Worm (Caenorhabditis elegans): Measurements from ENCODE around the gene his-35.

The his-35 gene

DNA sequence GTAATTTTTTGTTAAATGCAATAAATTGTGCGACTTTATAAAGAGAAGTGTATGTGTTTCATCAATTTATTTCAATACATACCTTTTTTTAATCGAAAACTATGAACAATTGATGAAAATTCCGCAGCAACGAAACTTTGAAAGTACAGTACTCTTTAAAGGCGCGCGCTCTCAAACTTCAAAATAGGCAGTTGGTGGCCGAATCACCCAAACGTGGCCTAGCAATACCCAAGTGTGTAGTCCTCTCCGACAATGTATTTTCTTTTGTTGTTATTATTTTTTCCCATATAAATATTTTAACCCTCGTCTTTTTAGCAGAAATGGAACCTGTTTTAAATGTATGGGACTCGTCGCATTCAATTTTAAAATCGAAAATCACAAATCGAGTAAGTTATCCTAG, 8.6 kb downstream of the his-35 start, which contains the start of gene C50F4.4 (continued):
- TF ChIP-seq hsf-1 (GFP tag; IDR thresholded peaks at IDR 0.05) (no peak), ceh-27 (GFP tag; optimal IDR thresholded peaks at IDR 0.05) (peak; percentile 43), attf-6 (GFP tag; IDR thresholded peaks at IDR 0.05) (peak; percentile 57), ZK185.1 (tag; optimal IDR thresholded peaks at IDR 0.05; ENCODE audit: poor library complexity, severe bottlenecking) (peak; percentile 69), rcor-1 (GFP tag; IDR thresholded peaks at IDR 0.05) (peak; percentile 43), cebp-1 (GFP tag; IDR thresholded peaks at IDR 0.05) (peak; percentile 34; the same call in 1 of the 2 replicates), cebp-1 (tag; optimal IDR thresholded peaks at IDR 0.05) (no peak)

DNA sequence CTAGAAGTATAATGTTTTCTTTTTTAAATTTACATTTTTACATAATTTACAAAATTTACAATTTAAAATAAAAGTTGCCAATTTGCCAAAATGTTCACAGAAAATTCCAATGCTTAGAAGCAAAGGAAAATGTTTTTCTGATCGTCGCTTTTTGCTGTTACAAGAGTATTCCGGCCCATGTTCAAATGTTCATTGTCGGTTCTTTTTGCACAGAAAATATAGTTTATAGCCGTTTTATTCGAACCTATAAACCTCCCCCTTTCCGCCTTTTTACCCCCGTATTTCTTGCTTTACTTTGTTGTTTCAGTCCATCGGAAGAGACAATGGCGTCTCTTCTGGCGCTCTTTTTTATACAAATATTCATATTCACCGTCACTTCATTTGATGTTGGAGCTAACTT, 10.5 kb downstream of the his-35 start, which contains the start of gene tag-329:
TSS of gene tag-329 (plus strand) at position 301 of the 400 bp plus-strand sequence.
- TF ChIP-seq Y67H2A.10 (GFP tag; conservative IDR thresholded peaks at IDR 0.05) (no peak), F39B2.1 (GFP tag; IDR thresholded peaks at IDR 0.05) (no peak), hlh-12 (tag; optimal IDR thresholded peaks at IDR 0.05) (no peak), ztf-25 (GFP tag; IDR thresholded peaks at IDR 0.05) (no peak), die-1 (tag; optimal IDR thresholded peaks at IDR 0.05) (no peak), D2030.7 (GFP tag; IDR thresholded peaks at IDR 0.05) (no peak), nhr-120 (GFP tag; IDR thresholded peaks at IDR 0.05) (no peak), dpff-1 (tag; optimal IDR thresholded peaks at IDR 0.05) (no peak), mel-28 (tag; optimal IDR thresholded peaks at IDR 0.05; ENCODE audit: borderline replicate concordance) (no peak), snpc-4 (GFP tag; optimal IDR thresholded peaks at IDR 0.05) (no peak), snpc-4 (tag; optimal IDR thresholded peaks at IDR 0.05) (no peak), mes-4 (tag; optimal IDR thresholded peaks at IDR 0.05) (no peak)

DNA sequence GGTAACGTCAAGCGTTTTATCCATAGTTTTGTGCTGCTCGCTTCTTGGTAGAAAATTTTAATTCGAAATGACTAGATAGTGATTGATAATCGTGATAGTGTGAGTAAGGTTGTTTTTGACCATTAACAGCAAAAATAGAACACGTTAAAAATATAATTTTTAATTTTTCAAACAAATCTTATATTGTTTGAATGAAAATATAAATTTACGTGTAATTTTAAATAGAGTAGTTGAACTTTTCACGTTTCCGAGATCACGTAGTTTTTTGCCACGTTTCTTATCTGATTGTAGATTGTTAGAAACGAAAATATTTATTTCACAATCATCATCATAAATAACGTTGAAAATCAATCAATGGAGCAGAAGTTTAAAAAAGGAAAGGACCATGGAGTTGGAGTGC, 13.6 kb downstream of the his-35 start, which contains the start of the genes C50F4.10 and pfk-1.2:
TSS of gene C50F4.10 (minus strand) at position 101 of the 400 bp plus-strand sequence.
TSS of gene pfk-1.2 (plus strand) at position 325 of the 400 bp plus-strand sequence.
- TF ChIP-seq madf-10 (tag; optimal IDR thresholded peaks at IDR 0.05) = no peak

DNA sequence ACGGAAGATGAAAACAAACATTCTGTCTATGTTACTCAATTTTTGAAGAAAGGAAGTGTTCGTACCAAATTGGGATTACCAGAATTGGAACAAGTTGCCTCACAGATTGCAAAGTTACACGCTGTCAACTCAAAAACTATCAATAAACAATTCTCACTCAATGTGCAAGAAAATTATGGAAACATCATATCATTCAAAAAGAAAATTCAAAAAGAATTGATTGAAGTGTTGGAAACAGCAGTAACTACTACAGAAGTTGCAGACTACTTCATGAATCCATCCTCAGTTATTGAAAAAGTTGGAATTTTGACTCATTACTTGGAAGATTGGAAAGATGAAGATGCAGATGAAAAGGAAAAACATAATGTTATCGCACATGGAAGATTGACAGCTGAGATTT, 17.1 kb downstream of the his-35 start:
- no peak for TF ChIP-seq cebp-1 (GFP tag; IDR thresholded peaks at IDR 0.05)
- TF ChIP-seq cebp-1 (tag; optimal IDR thresholded peaks at IDR 0.05) = no peak
- TF ChIP-seq atf-7 (tag; optimal IDR thresholded peaks at IDR 0.05) = no peak
- no peak for TF ChIP-seq mel-28 (tag; optimal IDR thresholded peaks at IDR 0.05; ENCODE audit: borderline replicate concordance)
- TF ChIP-seq lin-54 (GFP tag; optimal IDR thresholded peaks at IDR 0.05) = no peak
- no peak for TF ChIP-seq rec-8 (tag; optimal IDR thresholded peaks at IDR 0.05)
- no peak for TF ChIP-seq madf-6 (GFP tag; IDR thresholded peaks at IDR 0.05)
- no peak for TF ChIP-seq lag-1 (GFP tag; IDR thresholded peaks at IDR 0.05)
- no peak for TF ChIP-seq cebp-2 (GFP tag; IDR thresholded peaks at IDR 0.05)
- TF ChIP-seq nhr-80 (tag; optimal IDR thresholded peaks at IDR 0.05) = no peak
- no peak for TF ChIP-seq snpc-1.1 (tag; optimal IDR thresholded peaks at IDR 0.05; ENCODE audit: insufficient read depth)
- no peak for TF ChIP-seq attf-3 (GFP tag; conservative IDR thresholded peaks at IDR 0.05)
- TF ChIP-seq Y56A3A.18 (GFP tag; IDR thresholded peaks at IDR 0.05) = no peak
- no peak for TF ChIP-seq efl-1 (GFP tag; optimal IDR thresholded peaks at IDR 0.05)
- TF ChIP-seq sdz-38 (tag; optimal IDR thresholded peaks at IDR 0.05) = no peak
- TF ChIP-seq bed-1 (GFP tag; IDR thresholded peaks at IDR 0.05) = no peak
- no peak for TF ChIP-seq madf-10 (tag; optimal IDR thresholded peaks at IDR 0.05)
- no peak for TF ChIP-seq Y53F4B.3 (GFP tag; IDR thresholded peaks at IDR 0.05)

All from whole organism, young adult.